Fruit fly (Drosophila melanogaster) whole organism, embryonic: Measurements from ENCODE around the gene CG45045.

Experiments
- BtbVII ChIP-seq: fragments of 200-800 bp; sonication (Bioruptor generic); optimal IDR thresholded peaks from 3 replicates; lab custom pipeline; 2017; ENCODE audit warnings: missing biosample characterization, mild to moderate bottlenecking, missing genetic modification characterization
- CG10431 ChIP-seq: fragments of 200-800 bp; sonication (Bioruptor generic); optimal IDR thresholded peaks from 3 replicates; lab custom pipeline; 2018; ENCODE audit warnings: missing biosample characterization, mild to moderate bottlenecking, missing genetic modification characterization
- CG10462 ChIP-seq: fragments of 200-800 bp; sonication (Bioruptor generic); optimal IDR thresholded peaks from 2 replicates; lab custom pipeline; 2016; ENCODE audit warnings: missing biosample characterization, missing genetic modification characterization
- CG11560 ChIP-seq: fragments of 200-800 bp; sonication (Bioruptor generic); IDR thresholded peaks from 3 replicates; pipeline ENCODE4 v1.3.6; 2022; ENCODE audit warnings: missing biosample characterization, missing genetic modification characterization
- CG17612 ChIP-seq: fragments of 200-800 bp; sonication (Bioruptor generic); IDR thresholded peaks from 2 replicates; pipeline ENCODE4 v1.3.6; 2022; ENCODE audit warnings: missing biosample characterization, missing genetic modification characterization
- CG18599 ChIP-seq: fragments of 200-800 bp; sonication (Bioruptor generic); optimal IDR thresholded peaks from 3 replicates; lab custom pipeline; 2017; ENCODE audit warnings: missing biosample characterization, missing genetic modification characterization, mild to moderate bottlenecking, moderate library complexity, missing genetic modification reagents
- CG18764 ChIP-seq: fragments of 200-800 bp; sonication (Bioruptor generic); optimal IDR thresholded peaks from 3 replicates; lab custom pipeline; 2016; ENCODE audit warnings: missing biosample characterization, missing genetic modification characterization
- CG3065 ChIP-seq: fragments of 200-800 bp; sonication (Bioruptor generic); optimal IDR thresholded peaks from 2 replicates; lab custom pipeline; 2016; ENCODE audit warnings: missing biosample characterization, missing genetic modification characterization
- CG31224 ChIP-seq: fragments of 200-800 bp; sonication (Bioruptor generic); IDR thresholded peaks from 2 replicates; pipeline ENCODE4 v1.3.6; 2022; ENCODE audit warnings: missing biosample characterization, missing genetic modification characterization
- CG3281 ChIP-seq: fragments of 200-800 bp; sonication (Bioruptor generic); optimal IDR thresholded peaks from 3 replicates; lab custom pipeline; 2017; ENCODE audit warnings: missing biosample characterization, mild to moderate bottlenecking, missing genetic modification characterization
- CG4404 ChIP-seq: fragments of 200-800 bp; sonication (Bioruptor generic); IDR thresholded peaks from 2 replicates; pipeline ENCODE4 v1.3.6; 2022; ENCODE audit warnings: missing biosample characterization, missing genetic modification characterization
- CG5180 ChIP-seq: fragments of 200-800 bp; sonication (Bioruptor generic); optimal IDR thresholded peaks from 3 replicates; lab custom pipeline; 2017; ENCODE audit warnings: missing biosample characterization, missing genetic modification characterization, mild to moderate bottlenecking, moderate library complexity, missing genetic modification reagents
- CG7745 ChIP-seq: fragments of 200-800 bp; sonication (Bioruptor generic); optimal IDR thresholded peaks from 2 replicates; lab custom pipeline; 2018; ENCODE audit warnings: missing biosample characterization, mild to moderate bottlenecking, missing genetic modification characterization, moderate library complexity
- CG8281 ChIP-seq: fragments of 200-800 bp; sonication (Bioruptor generic); optimal IDR thresholded peaks from 2 replicates; lab custom pipeline; 2018; ENCODE audit warnings: missing biosample characterization, mild to moderate bottlenecking, missing genetic modification characterization, moderate library complexity
- CoRest ChIP-seq: fragments of 200-800 bp; sonication (Bioruptor generic); optimal IDR thresholded peaks from 3 replicates; lab custom pipeline; 2018; ENCODE audit warnings: missing biosample characterization, mild to moderate bottlenecking, missing genetic modification characterization, moderate library complexity
- D19B ChIP-seq: fragments of 200-800 bp; sonication (Bioruptor generic); optimal IDR thresholded peaks from 2 replicates; lab custom pipeline; 2017; ENCODE audit warnings: missing biosample characterization, mild to moderate bottlenecking, missing genetic modification characterization
- Dp ChIP-seq: fragments of 200-800 bp; sonication (Bioruptor generic); optimal IDR thresholded peaks from 2 replicates; lab custom pipeline; 2018; ENCODE audit warnings: missing biosample characterization, mild to moderate bottlenecking, missing genetic modification characterization, moderate library complexity
- HHEX ChIP-seq: fragments of 200-800 bp; sonication (Bioruptor generic); optimal IDR thresholded peaks from 3 replicates; lab custom pipeline; 2017; ENCODE audit warnings: missing biosample characterization, mild to moderate bottlenecking, missing genetic modification characterization, missing genetic modification reagents
- HLHmδ ChIP-seq: fragments of 200-800 bp; sonication (Bioruptor generic); optimal IDR thresholded peaks from 2 replicates; lab custom pipeline; 2018; ENCODE audit warnings: missing biosample characterization, mild to moderate bottlenecking, missing genetic modification characterization, moderate library complexity
- MTF-1 ChIP-seq: fragments of 200-800 bp; sonication (Bioruptor generic); optimal IDR thresholded peaks from 2 replicates; lab custom pipeline; 2018; ENCODE audit warnings: missing biosample characterization, mild to moderate bottlenecking, missing genetic modification characterization, borderline replicate concordance
- NK7.1 ChIP-seq: fragments of 200-800 bp; sonication (Bioruptor generic); optimal IDR thresholded peaks from 3 replicates; lab custom pipeline; 2016; ENCODE audit warnings: missing biosample characterization, missing genetic modification characterization
- Oaz ChIP-seq: fragments of 200-800 bp; sonication (Bioruptor generic); IDR thresholded peaks from 2 replicates; pipeline ENCODE4 v1.3.6; 2022; ENCODE audit warnings: missing biosample characterization, missing genetic modification characterization
- Rfx ChIP-seq: fragments of 200-800 bp; sonication (Bioruptor generic); IDR thresholded peaks from 2 replicates; pipeline ENCODE4 v1.3.6; 2022; ENCODE audit warnings: missing biosample characterization, missing genetic modification characterization
- Sox100B ChIP-seq: fragments of 200-800 bp; sonication (Bioruptor generic); optimal IDR thresholded peaks from 3 replicates; lab custom pipeline; 2018; ENCODE audit warnings: missing biosample characterization, mild to moderate bottlenecking, missing genetic modification characterization
- chm ChIP-seq: fragments of 200-800 bp; sonication (Bioruptor generic); IDR thresholded peaks from 2 replicates; pipeline ENCODE4 v1.3.6; 2022; ENCODE audit warnings: missing biosample characterization, missing genetic modification characterization
- corto ChIP-seq: fragments of 200-800 bp; sonication (Bioruptor generic); optimal IDR thresholded peaks from 2 replicates; lab custom pipeline; 2016; ENCODE audit warnings: missing biosample characterization, mild to moderate bottlenecking, missing genetic modification characterization, moderate library complexity
- crc ChIP-seq: fragments of 200-800 bp; sonication (Bioruptor generic); optimal IDR thresholded peaks from 2 replicates; lab custom pipeline; 2016; ENCODE audit warnings: missing biosample characterization, missing genetic modification characterization
- cwo ChIP-seq: fragments of 200-800 bp; sonication (Bioruptor generic); optimal IDR thresholded peaks from 3 replicates; lab custom pipeline; 2017; ENCODE audit warnings: missing biosample characterization, missing genetic modification characterization, mild to moderate bottlenecking, moderate library complexity, missing genetic modification reagents
- dpn ChIP-seq, 2 experiments: fragments of 200-800 bp; sonication (Bioruptor generic); optimal IDR thresholded peaks; 3 replicates each; lab custom pipeline; 2016; ENCODE audit warnings: missing biosample characterization in 2 of 2, missing genetic modification characterization in 2 of 2
- en ChIP-seq: fragments of 200-800 bp; sonication (Bioruptor generic); optimal IDR thresholded peaks from 2 replicates; lab custom pipeline; 2016; ENCODE audit warnings: missing biosample characterization, missing genetic modification characterization
- eve ChIP-seq, 2 experiments: fragments of >200 bp; optimal IDR thresholded peaks; 2 replicates each; lab custom pipeline; 2017; ENCODE audit warnings: missing biosample characterization in 2 of 2, missing genetic modification characterization in 2 of 2
- fd96Cb ChIP-seq: fragments of 200-800 bp; sonication (Bioruptor generic); optimal IDR thresholded peaks from 2 replicates; lab custom pipeline; 2018; ENCODE audit warnings: missing biosample characterization, mild to moderate bottlenecking, missing genetic modification characterization, moderate library complexity
- h ChIP-seq: fragments of >200 bp; optimal IDR thresholded peaks from 2 replicates; lab custom pipeline; 2017
- lola ChIP-seq, 3 experiments: fragments of >200 bp in 2 of 3; fragments of 200-800 bp in 1 of 3; sonication (Bioruptor generic) in 1 of 3; optimal IDR thresholded peaks; 2 replicates each; lab custom pipeline; 2017 to 2019; ENCODE audit warnings: missing biosample characterization in 3 of 3, missing genetic modification characterization in 3 of 3, mild to moderate bottlenecking in 1 of 3, moderate library complexity in 1 of 3
- org-1 ChIP-seq: fragments of 200-800 bp; sonication (Bioruptor generic); optimal IDR thresholded peaks from 2 replicates; lab custom pipeline; 2017; ENCODE audit warnings: missing biosample characterization, missing genetic modification characterization
- peb ChIP-seq: fragments of 200-800 bp; sonication (Bioruptor generic); IDR thresholded peaks from 2 replicates; pipeline ENCODE4 v1.3.6; 2022; ENCODE audit warnings: missing biosample characterization, missing genetic modification characterization
- pho ChIP-seq: fragments of 200-800 bp; sonication (Bioruptor generic); optimal IDR thresholded peaks from 2 replicates; lab custom pipeline; 2016; ENCODE audit warnings: missing biosample characterization, missing genetic modification characterization
- phol ChIP-seq: fragments of 200-800 bp; sonication (Bioruptor generic); optimal IDR thresholded peaks from 3 replicates; lab custom pipeline; 2018; ENCODE audit warnings: missing biosample characterization, mild to moderate bottlenecking, missing genetic modification characterization, moderate library complexity
- prd ChIP-seq, 3 experiments: fragments of >200 bp in 2 of 3; fragments of 200-800 bp in 1 of 3; sonication (Bioruptor generic) in 1 of 3; optimal IDR thresholded peaks in 2 of 3; IDR thresholded peaks in 1 of 3; 2 replicates in 2 of 3; 3 replicates in 1 of 3; pipeline versions ENCODE4 v1.3.6 to Lab custom; 2017 to 2022; ENCODE audit warnings: missing biosample characterization in 1 of 3, missing genetic modification characterization in 1 of 3
- schlank ChIP-seq: fragments of 200-800 bp; sonication (Bioruptor generic); optimal IDR thresholded peaks from 2 replicates; lab custom pipeline; 2018; ENCODE audit warnings: missing biosample characterization, mild to moderate bottlenecking, missing genetic modification characterization
- slp2 ChIP-seq: fragments of 200-800 bp; sonication (Bioruptor generic); optimal IDR thresholded peaks from 2 replicates; lab custom pipeline; 2016; ENCODE audit warnings: missing biosample characterization, missing genetic modification characterization
- stc ChIP-seq: fragments of 200-800 bp; sonication (Bioruptor generic); IDR thresholded peaks from 2 replicates; pipeline ENCODE4 v1.3.6; 2022; ENCODE audit warnings: missing biosample characterization, missing genetic modification characterization
- stwl ChIP-seq: fragments of 200-800 bp; sonication (Bioruptor generic); optimal IDR thresholded peaks from 3 replicates; lab custom pipeline; 2018; ENCODE audit warnings: missing biosample characterization, mild to moderate bottlenecking, missing genetic modification characterization, moderate library complexity
- sug ChIP-seq: fragments of 200-800 bp; optimal IDR thresholded peaks from 2 replicates; lab custom pipeline; 2019; ENCODE audit warnings: missing biosample characterization, mild to moderate bottlenecking, missing genetic modification characterization, moderate library complexity
- tgo ChIP-seq: fragments of 200-800 bp; sonication (Bioruptor generic); IDR thresholded peaks from 3 replicates; pipeline ENCODE4 v1.3.6; 2022; ENCODE audit warnings: missing biosample characterization, missing genetic modification characterization
- tna ChIP-seq: fragments of 200-800 bp; sonication (Bioruptor generic); IDR thresholded peaks from 2 replicates; pipeline ENCODE4 v1.3.6; 2022; ENCODE audit warnings: missing biosample characterization, missing genetic modification characterization; ENCODE audit not compliant: partially characterized antibody
- usp ChIP-seq: fragments of >200 bp; optimal IDR thresholded peaks from 2 replicates; lab custom pipeline; 2017; ENCODE audit warnings: missing biosample characterization, missing genetic modification characterization
- zfh2 ChIP-seq: fragments of 200-800 bp; sonication (Bioruptor generic); optimal IDR thresholded peaks from 2 replicates; lab custom pipeline; 2016; ENCODE audit warnings: missing biosample characterization, missing genetic modification characterization

Gene CG45045

dm6 chr3R:17703691-17704537 is 36.5 kb downstream of the CG45045 start (continued):
- TF ChIP-seq CG5180 (GFP tag; lab: Kevin White, UChicago) (peak; percentile 97), dpn (GFP tag; optimal IDR thresholded peaks at IDR 0.05; lab: Kevin White, UChicago) (peak; percentile 99), CG11560 (tag; lab: Robert Waterston, UW) (peak; percentile 93), zfh2 (GFP tag; lab: Kevin White, UChicago) (peak; percentile 98), lola (GFP tag; optimal IDR thresholded peaks at IDR 0.05; lab: Kevin White, UChicago) (peak in 1 of 3 experiments; percentile 97), org-1 (peak; percentile 99), usp (GFP tag; lab: Kevin White, UChicago) (no peak), tna (no peak), HHEX (GFP tag; lab: Kevin White, UChicago) (peak; percentile 99), Dp (GFP tag; lab: Kevin White, UChicago) (peak; percentile 31), phol (tag; lab: Kevin White, UChicago) (peak; percentile 98), corto (GFP tag; lab: Kevin White, UChicago) (peak; percentile 100), MTF-1 (GFP tag; lab: Kevin White, UChicago) (peak; percentile 96), Sox100B (GFP tag; lab: Kevin White, UChicago) (peak; percentile 98), CG10431 (GFP tag; lab: Kevin White, UChicago) (peak; percentile 89), h (lab: Kevin White, UChicago) (no peak), HLHmδ (GFP tag; lab: Kevin White, UChicago) (no peak), CG17612 (GFP tag; lab: Robert Waterston, UW) (peak; percentile 98), Oaz (peak; percentile 97), CoRest (tag; lab: Kevin White, UChicago) (peak; percentile 99), fd96Cb (tag; lab: Kevin White, UChicago) (peak; percentile 99), sug (tag; lab: Kevin White, UChicago) (peak; percentile 88), crc (GFP tag; lab: Kevin White, UChicago) (peak; percentile 99), schlank (tag; lab: Kevin White, UChicago) (peak; percentile 97), cwo (GFP tag; lab: Kevin White, UChicago) (peak; percentile 97), CG7745 (tag; lab: Kevin White, UChicago) (peak; percentile 81), stc (GFP tag; lab: Robert Waterston, UW) (peak; percentile 99), CG18764 (GFP tag; lab: Kevin White, UChicago) (peak; percentile 99), CG4404 (GFP tag; lab: Robert Waterston, UW) (peak; percentile 95), D19B (GFP tag; lab: Kevin White, UChicago) (peak; percentile 94), CG8281 (peak; percentile 91), Rfx (GFP tag; lab: Robert Waterston, UW) (peak; percentile 99), pho (GFP tag; lab: Kevin White, UChicago) (peak; percentile 99), CG3281 (GFP tag; lab: Kevin White, UChicago) (peak; percentile 98), CG10462 (GFP tag; lab: Kevin White, UChicago) (peak; percentile 99), CG3065 (GFP tag; lab: Kevin White, UChicago) (peak; percentile 98), chm (GFP tag; lab: Robert Waterston, UW) (peak; percentile 99), slp2 (GFP tag; lab: Kevin White, UChicago) (peak; percentile 99), peb (GFP tag; lab: Robert Waterston, UW) (peak; percentile 99), CG18599 (GFP tag; lab: Kevin White, UChicago) (peak; percentile 99), en (peak; percentile 99), tgo (peak; percentile 99), stwl (peak; percentile 69), BtbVII (GFP tag; lab: Kevin White, UChicago) (peak; percentile 99), CG31224 (GFP tag; lab: Robert Waterston, UW) (peak; percentile 97), eve (GFP tag; optimal IDR thresholded peaks at IDR 0.05; lab: Kevin White, UChicago) (no peak), prd (optimal IDR thresholded peaks at IDR 0.05; lab: Kevin White, UChicago) (no peak), prd (GFP tag; IDR thresholded peaks at IDR 0.05; lab: Robert Waterston, UW) (peak; percentile 99), NK7.1 (peak; percentile 99)
